Fruit fly (Drosophila melanogaster): ENCODE results near the gene Nrg.
A peak's percentile ranks its signal among the peaks of the same experiment; 100 is the strongest.

The Nrg gene

DNA sequence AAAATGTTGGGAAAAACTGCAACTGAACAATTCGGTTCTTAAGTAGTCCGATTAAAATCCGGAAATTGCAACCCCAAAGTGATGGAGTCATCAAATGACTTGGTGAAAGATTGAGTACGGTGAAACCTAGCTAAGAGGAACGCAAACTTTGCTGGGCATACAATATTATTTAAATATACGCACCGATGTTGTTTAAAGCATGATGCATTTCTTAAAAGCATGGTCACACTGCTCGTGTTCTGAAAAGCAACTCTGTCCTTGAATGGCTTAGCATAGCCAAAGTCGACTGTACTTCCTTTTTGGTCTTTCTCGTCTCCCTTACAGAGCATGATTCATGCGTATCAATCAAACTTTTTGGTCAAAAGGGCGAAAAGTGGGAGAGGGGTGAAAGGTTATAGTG is 19.5 kb downstream of the Nrg start (continued):
- no peak for TF ChIP-seq CG6683 (GFP tag; optimal IDR thresholded peaks at IDR 0.05)
- peak; percentile 4 for TF ChIP-seq CG12391 (tag; optimal IDR thresholded peaks at IDR 0.05)
- TF ChIP-seq HLH3B (GFP tag; IDR thresholded peaks at IDR 0.05): 0 out of 2 replicates have a peak, but pooled peaks have one; percentile 41
- peak; percentile 27 for TF ChIP-seq CG17359 (tag; optimal IDR thresholded peaks at IDR 0.05)
- TF ChIP-seq CG15514 (GFP tag; optimal IDR thresholded peaks at IDR 0.05): peak; percentile 0
- TF ChIP-seq CG9932 (GFP tag; IDR thresholded peaks at IDR 0.05): peak; percentile 50; the same call in 1 of the 2 replicates
- peak; percentile 14; the same call in 2 of the 3 replicates for TF ChIP-seq B-H1 (GFP tag; IDR thresholded peaks at IDR 0.05)
- peak; percentile 23 for TF ChIP-seq kay (GFP tag; optimal IDR thresholded peaks at IDR 0.05)
- TF ChIP-seq insv (GFP tag; optimal IDR thresholded peaks at IDR 0.05): no peak
- peak in 1 of 2 experiments; percentile 22 for TF ChIP-seq bsh (GFP tag; optimal IDR thresholded peaks at IDR 0.05)
- peak; percentile 40 for TF ChIP-seq stwl (tag; optimal IDR thresholded peaks at IDR 0.05)
- 0 out of 2 replicates have a peak, but pooled peaks have one; percentile 16 for TF ChIP-seq Nf-YA (GFP tag; IDR thresholded peaks at IDR 0.05)
- TF ChIP-seq H2.0 (GFP tag; IDR thresholded peaks at IDR 0.05): peak; percentile 49; the same call in 1 of the 2 replicates
- peak; percentile 42; the same call in 1 of the 2 replicates for TF ChIP-seq CG14441 (GFP tag; IDR thresholded peaks at IDR 0.05)
- peak; percentile 46 for TF ChIP-seq mam (GFP tag; optimal IDR thresholded peaks at IDR 0.05)
- peak; percentile 8 for TF ChIP-seq CG12071 (GFP tag; optimal IDR thresholded peaks at IDR 0.05)
- TF ChIP-seq CG34422 (GFP tag; IDR thresholded peaks at IDR 0.05): 0 out of 3 replicates have a peak, but pooled peaks have one; percentile 46
- TF ChIP-seq ttk (GFP tag; IDR thresholded peaks at IDR 0.05): peak; percentile 60
- TF ChIP-seq Trl (optimal IDR thresholded peaks at IDR 0.05): no peak
- TF ChIP-seq Trl (GFP tag; optimal IDR thresholded peaks at IDR 0.05): peak; percentile 46
- peak; percentile 50; the same call in 1 of the 2 replicates for TF ChIP-seq vvl (GFP tag; IDR thresholded peaks at IDR 0.05)
- peak; percentile 26 for TF ChIP-seq HHEX (GFP tag; optimal IDR thresholded peaks at IDR 0.05)
- no peak for TF ChIP-seq CG11456 (GFP tag; IDR thresholded peaks at IDR 0.05)
- TF ChIP-seq CG9215 (GFP tag; IDR thresholded peaks at IDR 0.05): 0 out of 2 replicates have a peak, but pooled peaks have one; percentile 11
- TF ChIP-seq prd (optimal IDR thresholded peaks at IDR 0.05): no peak
- TF ChIP-seq prd (GFP tag; IDR thresholded peaks at IDR 0.05): peak; percentile 49; the same call in 1 of the 3 replicates
- TF ChIP-seq lilli (GFP tag; optimal IDR thresholded peaks at IDR 0.05): peak; percentile 58
- TF ChIP-seq row (GFP tag; IDR thresholded peaks at IDR 0.05): peak; percentile 65

- TF ChIP-seq en (GFP tag; optimal IDR thresholded peaks at IDR 0.05) (peak; percentile 53), Spps (tag; optimal IDR thresholded peaks at IDR 0.05) (peak; percentile 38), CG1603 (tag; optimal IDR thresholded peaks at IDR 0.05) (peak; percentile 80), NK7.1 (GFP tag; optimal IDR thresholded peaks at IDR 0.05) (peak; percentile 7), tgo (GFP tag; IDR thresholded peaks at IDR 0.05) (peak; percentile 68), CG8478 (optimal IDR thresholded peaks at IDR 0.05) (no peak), Sox102F (GFP tag; optimal IDR thresholded peaks at IDR 0.05) (peak; percentile 74), slou (GFP tag; optimal IDR thresholded peaks at IDR 0.05) (peak; percentile 26), pho (GFP tag; optimal IDR thresholded peaks at IDR 0.05) (peak; percentile 22), Mad (GFP tag; optimal IDR thresholded peaks at IDR 0.05) (peak; percentile 12), CG10147 (GFP tag; optimal IDR thresholded peaks at IDR 0.05) (peak; percentile 51), Atf3 (GFP tag; optimal IDR thresholded peaks at IDR 0.05) (no peak), zf30C (GFP tag; optimal IDR thresholded peaks at IDR 0.05) (peak; percentile 46), ftz-f1 (GFP tag; optimal IDR thresholded peaks at IDR 0.05) (no peak), Bgb (GFP tag; IDR thresholded peaks at IDR 0.05; ENCODE audit: partially characterized antibody) (no peak), GATAe (GFP tag; conservative IDR thresholded peaks at IDR 0.05) (no peak), Jarid2 (GFP tag; optimal IDR thresholded peaks at IDR 0.05) (no peak), CG43689 (GFP tag; IDR thresholded peaks at IDR 0.05) (no peak), D19A (tag; optimal IDR thresholded peaks at IDR 0.05) (peak; percentile 54), CG2678 (tag; optimal IDR thresholded peaks at IDR 0.05) (peak; percentile 79), C15 (GFP tag; IDR thresholded peaks at IDR 0.05) (no peak), CG7372 (GFP tag; IDR thresholded peaks at IDR 0.05) (no peak), CG2875 (GFP tag; optimal IDR thresholded peaks at IDR 0.05) (peak; percentile 18), CG15696 (tag; optimal IDR thresholded peaks at IDR 0.05) (no peak), bbx (GFP tag; IDR thresholded peaks at IDR 0.05; ENCODE audit: partially characterized antibody) (no peak)
Observed at dm6 chrX:8538182-8538581, 21.0 kb downstream of the Nrg start.
